Worm (Caenorhabditis elegans) whole organism, midembryonic: ENCODE results near the gene vha-6.

Experiments used
- T22C8.4 ChIP-seq: fragments of 200-800 bp; sonication (Bioruptor generic); IDR thresholded peaks from 2 replicates; pipeline ENCODE4 v1.3.6; 2022; ENCODE audit warnings: missing genetic modification characterization, missing compliant biosample characterization
- cog-1 ChIP-seq: sonication (generic microtip); optimal IDR thresholded peaks from 2 replicates; lab custom pipeline; 2016; ENCODE audit warnings: missing genetic modification characterization, missing compliant biosample characterization
- flt-1 ChIP-seq: fragments of 200-800 bp; sonication (Bioruptor generic); IDR thresholded peaks from 2 replicates; pipeline ENCODE4 v1.3.6; 2022; ENCODE audit warnings: missing genetic modification characterization, missing compliant biosample characterization
- med-1 ChIP-seq: sonication (generic microtip); optimal IDR thresholded peaks from 2 replicates; lab custom pipeline; 2017; ENCODE audit warnings: missing genetic modification characterization, mild to moderate bottlenecking, missing compliant biosample characterization, antibody characterized with exemption, missing genetic modification reagents; ENCODE audit not compliant: insufficient read depth
- ref-1 ChIP-seq: fragments of 200-800 bp; sonication (Bioruptor generic); conservative IDR thresholded peaks from 2 replicates; pipeline ENCODE4 v1.3.6; 2022; ENCODE audit warnings: missing genetic modification reagents, missing genetic modification characterization, missing compliant biosample characterization
- tab-1 ChIP-seq: fragments of 200-800 bp; sonication (Bioruptor generic); IDR thresholded peaks from 2 replicates; pipeline ENCODE4 v1.3.6; 2022; ENCODE audit warnings: missing genetic modification characterization, missing compliant biosample characterization
- ztf-23 ChIP-seq: fragments of 200-800 bp; sonication (Bioruptor generic); IDR thresholded peaks from 2 replicates; pipeline ENCODE4 v1.3.6; 2022; ENCODE audit warnings: missing genetic modification reagents, missing genetic modification characterization, missing compliant biosample characterization

DNA sequence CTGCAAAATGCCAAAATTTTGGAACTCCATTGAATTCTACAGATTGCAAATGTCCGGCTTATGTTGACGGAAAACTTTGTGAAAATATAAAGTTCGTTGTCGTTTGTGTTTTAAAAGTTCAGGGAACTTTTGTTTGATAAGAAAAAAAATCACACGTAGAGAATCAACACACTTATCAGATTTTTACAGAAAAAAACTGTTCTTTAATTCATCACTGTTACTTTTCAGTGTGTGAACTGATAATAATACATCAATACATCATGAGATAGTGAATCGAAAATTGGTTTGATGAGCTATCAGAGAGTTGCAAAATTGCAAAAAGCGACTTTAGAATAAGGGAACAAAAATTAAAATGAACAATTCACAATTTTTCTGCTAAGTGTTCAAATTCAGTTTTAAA is 19.8 kb downstream of the vha-6 start:
- TF ChIP-seq ref-1, result no peak
- no peak for TF ChIP-seq flt-1 (GFP tag; lab: Robert Waterston, UW)
- no peak for TF ChIP-seq tab-1 (GFP tag; lab: Robert Waterston, UW)
- TF ChIP-seq ztf-23 (GFP tag; lab: Robert Waterston, UW), result no peak
- no peak for TF ChIP-seq cog-1 (tag; lab: Kevin White, UChicago)
- no peak for TF ChIP-seq med-1 (GFP tag; lab: Kevin White, UChicago)
- TF ChIP-seq T22C8.4 (GFP tag; lab: Robert Waterston, UW), result no peak
